Fruit fly (Drosophila melanogaster) whole organism, embryonic: Measurements from ENCODE around the gene CG42335.

Experiments
- CG6272 ChIP-seq: fragments of 200-800 bp; sonication (Bioruptor generic); IDR thresholded peaks from 2 replicates; pipeline ENCODE4 v1.3.6; 2022; ENCODE audit warnings: missing biosample characterization, missing genetic modification characterization
- H2.0 ChIP-seq: fragments of 200-800 bp; sonication (Bioruptor generic); IDR thresholded peaks from 2 replicates; pipeline ENCODE4 v1.3.6; 2022; ENCODE audit warnings: missing biosample characterization, missing genetic modification characterization
- zen2 ChIP-seq: fragments of 200-800 bp; sonication (Bioruptor generic); IDR thresholded peaks from 3 replicates; pipeline ENCODE4 v1.3.6; 2022; ENCODE audit warnings: missing biosample characterization, missing genetic modification characterization; ENCODE audit not compliant: partially characterized antibody

DNA sequence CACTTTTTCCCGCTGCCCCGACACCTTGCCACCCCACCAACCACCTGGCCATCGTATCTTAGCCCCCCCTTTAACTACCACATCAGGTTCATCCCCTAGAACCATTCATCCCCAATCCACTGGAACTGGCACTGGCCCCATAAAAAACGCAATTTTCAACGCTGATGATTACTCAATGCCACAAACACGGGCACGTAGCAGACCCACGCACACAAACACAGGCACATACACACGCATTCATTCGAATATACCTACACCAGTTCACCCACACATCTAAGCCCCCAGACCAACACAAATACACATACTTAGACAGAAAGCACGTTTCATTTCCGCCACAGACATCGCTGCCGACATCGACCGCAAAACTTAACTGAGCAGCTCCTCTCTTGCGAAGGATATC, 35.2 kb downstream of the CG42335 start:
- TF ChIP-seq H2.0 (GFP tag; lab: Robert Waterston, UW) = no peak
- no peak for TF ChIP-seq CG6272 (GFP tag; lab: Robert Waterston, UW)
- no peak for TF ChIP-seq zen2
